In the genomic region with DNA sequence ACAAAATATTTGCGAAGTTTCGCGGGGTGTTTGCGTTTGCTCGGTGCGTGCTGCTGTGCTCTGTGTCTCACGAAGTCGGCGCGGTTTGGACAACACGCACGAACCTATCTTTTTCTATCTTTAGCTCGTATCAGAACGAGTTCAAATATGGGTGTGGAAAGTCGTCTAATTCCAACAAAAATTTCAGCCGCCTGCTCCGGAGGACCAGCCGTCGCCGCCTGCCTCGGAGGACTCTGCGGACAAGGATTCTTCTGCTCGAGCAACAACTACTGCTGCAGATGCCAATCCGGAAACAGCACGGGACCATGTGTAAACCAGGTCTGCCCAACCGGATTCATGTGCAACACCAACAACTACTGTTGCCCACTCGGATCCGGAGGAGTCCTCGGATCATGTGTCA, we compare ENCODE assay signal across 2 worm cellular contexts.
TF ChIP-seq lines count a peak whose summit lies in the region.

No protein-coding gene starts in this region.

TF ChIP-seq in whole organism, L4 larva, 104 proteins besides CTCF, POLR2A, EP300 and RAD21:
- peak; percentile 67 for TF ChIP-seq set-16 (GFP tag; IDR thresholded peaks at IDR 0.05; lab: Robert Waterston, UW)
- no peak for TF ChIP-seq R02D3.7 (tag; optimal IDR thresholded peaks at IDR 0.05; lab: Kevin White, UChicago)
- peak; percentile 30; the same call in 1 of the 2 replicates for TF ChIP-seq snpc-1.2 (GFP tag; IDR thresholded peaks at IDR 0.05; lab: Robert Waterston, UW)
- TF ChIP-seq egl-43 (GFP tag; IDR thresholded peaks at IDR 0.05; lab: Robert Waterston, UW): peak; percentile 73; the same call in 1 of the 2 replicates
- no peak for TF ChIP-seq hlh-30 (tag; optimal IDR thresholded peaks at IDR 0.05; lab: Kevin White, UChicago; ENCODE audit: insufficient read depth)

TF ChIP-seq in whole organism, young adult, 124 proteins besides CTCF, POLR2A, EP300 and RAD21:
- TF ChIP-seq egl-44 (GFP tag; IDR thresholded peaks at IDR 0.05; lab: Robert Waterston, UW) (no peak), madf-6 (GFP tag; IDR thresholded peaks at IDR 0.05; lab: Robert Waterston, UW) (no peak), ztf-25 (GFP tag; IDR thresholded peaks at IDR 0.05; lab: Robert Waterston, UW) (0 out of 2 replicates have a peak, but pooled peaks have one; percentile 10), zfh-2 (GFP tag; conservative IDR thresholded peaks at IDR 0.05; lab: Robert Waterston, UW) (peak; percentile 71), K11D2.4 (GFP tag; IDR thresholded peaks at IDR 0.05; lab: Robert Waterston, UW) (no peak), athp-1 (tag; optimal IDR thresholded peaks at IDR 0.05; lab: Kevin White, UChicago) (no peak)
